Fruit fly (Drosophila melanogaster) S2 (cell line): Measurements from ENCODE around the gene Blos3.

ENCODE experiments used
- CG8478 ChIP-seq: fragments of >200 bp; optimal IDR thresholded peaks from 2 replicates; lab custom pipeline; 2018
- CTCF ChIP-seq, 2 experiments: fragments of >200 bp; optimal IDR thresholded peaks; 2 replicates each; lab custom pipeline; 2018

The Blos3 gene

dm6 chr3L:18870027-18870426 lies at the start of gene Blos3:
Blos3 (plus strand) TSS chr3L:18870224.
- TF ChIP-seq CG8478 (lab: Kevin White, UChicago) (no peak), CTCF (optimal IDR thresholded peaks at IDR 0.05; lab: Kevin White, UChicago) (no peak)

- TF ChIP-seq CTCF (optimal IDR thresholded peaks at IDR 0.05; lab: Kevin White, UChicago) (peak in 1 of 2 experiments; percentile 16), CG8478 (lab: Kevin White, UChicago) (no peak)
Observed at dm6 chr3L:18820638-18821382, 49.2 kb upstream of the Blos3 start, which contains the start of the genes CG14073 and HipHop. CG14073 (minus strand) TSS chr3L:18820675. HipHop (plus strand) TSS chr3L:18821171.

dm6 chr3L:18822049-18822448 lies 48.0 kb upstream of the Blos3 start:
- TF ChIP-seq CG8478 (lab: Kevin White, UChicago) (no peak), CTCF (optimal IDR thresholded peaks at IDR 0.05; lab: Kevin White, UChicago) (no peak)

dm6 chr3L:18822450-18823220 lies 47.4 kb upstream of the Blos3 start, which contains the start of gene Cat:
Cat (plus strand) TSS chr3L:18822604.
- no peak for TF ChIP-seq CTCF (optimal IDR thresholded peaks at IDR 0.05; lab: Kevin White, UChicago)
- no peak for TF ChIP-seq CG8478 (lab: Kevin White, UChicago)

- no peak for TF ChIP-seq CTCF (optimal IDR thresholded peaks at IDR 0.05; lab: Kevin White, UChicago)
- TF ChIP-seq CG8478 (lab: Kevin White, UChicago) = no peak
Observed at dm6 chr3L:18823221-18823514, 46.9 kb upstream of the Blos3 start.

- TF ChIP-seq CG8478 (lab: Kevin White, UChicago) (no peak), CTCF (optimal IDR thresholded peaks at IDR 0.05; lab: Kevin White, UChicago) (no peak)
Observed at dm6 chr3L:18823870-18824561, 46.0 kb upstream of the Blos3 start.

- TF ChIP-seq CTCF (optimal IDR thresholded peaks at IDR 0.05; lab: Kevin White, UChicago) (no peak), CG8478 (lab: Kevin White, UChicago) (no peak)
Observed at dm6 chr3L:18824851-18825250, 45.2 kb upstream of the Blos3 start.

- no peak for TF ChIP-seq CTCF (optimal IDR thresholded peaks at IDR 0.05; lab: Kevin White, UChicago)
- TF ChIP-seq CG8478 (lab: Kevin White, UChicago) = no peak
Observed at dm6 chr3L:18825993-18826392, 44.0 kb upstream of the Blos3 start.

- peak in 1 of 2 experiments; percentile 53 for TF ChIP-seq CTCF (optimal IDR thresholded peaks at IDR 0.05; lab: Kevin White, UChicago)
- no peak for TF ChIP-seq CG8478 (lab: Kevin White, UChicago)
Observed at dm6 chr3L:18828318-18828717, 41.7 kb upstream of the Blos3 start.

dm6 chr3L:18832195-18832594 lies 37.8 kb upstream of the Blos3 start:
- TF ChIP-seq CG8478 (lab: Kevin White, UChicago) = no peak
- no peak for TF ChIP-seq CTCF (optimal IDR thresholded peaks at IDR 0.05; lab: Kevin White, UChicago)

dm6 chr3L:18832708-18833107 lies 37.3 kb upstream of the Blos3 start:
- no peak for TF ChIP-seq CTCF (optimal IDR thresholded peaks at IDR 0.05; lab: Kevin White, UChicago)
- no peak for TF ChIP-seq CG8478 (lab: Kevin White, UChicago)

- TF ChIP-seq CG8478 (lab: Kevin White, UChicago) (no peak), CTCF (optimal IDR thresholded peaks at IDR 0.05; lab: Kevin White, UChicago) (no peak)
Observed at dm6 chr3L:18833234-18833633, 36.8 kb upstream of the Blos3 start.

- no peak for TF ChIP-seq CG8478 (lab: Kevin White, UChicago)
- no peak for TF ChIP-seq CTCF (optimal IDR thresholded peaks at IDR 0.05; lab: Kevin White, UChicago)
Observed at dm6 chr3L:18834924-18835323, 35.1 kb upstream of the Blos3 start.

dm6 chr3L:18836658-18837057 lies 33.4 kb upstream of the Blos3 start:
- no peak for TF ChIP-seq CTCF (optimal IDR thresholded peaks at IDR 0.05; lab: Kevin White, UChicago)
- TF ChIP-seq CG8478 (lab: Kevin White, UChicago) = no peak
